Worm (Caenorhabditis elegans): Measurements from ENCODE around the gene lyst-1.
A peak's percentile ranks its signal among the peaks of the same experiment; 100 is the strongest.

lyst-1 gene

ce11 chrX:12184393-12184792 is 43.4 kb upstream of the lyst-1 start (continued):
- TF ChIP-seq nhr-76 (tag; optimal IDR thresholded peaks at IDR 0.05) (no peak), jun-1 (tag; optimal IDR thresholded peaks at IDR 0.05) (no peak), elt-3 (tag; optimal IDR thresholded peaks at IDR 0.05) (no peak), rnt-1 (tag; optimal IDR thresholded peaks at IDR 0.05) (no peak), mab-9 (GFP tag; IDR thresholded peaks at IDR 0.05) (no peak), unc-98 (GFP tag; IDR thresholded peaks at IDR 0.05) (no peak), unc-30 (tag; optimal IDR thresholded peaks at IDR 0.05) (no peak), pqm-1 (tag; optimal IDR thresholded peaks at IDR 0.05) (no peak), zag-1 (tag; optimal IDR thresholded peaks at IDR 0.05) (no peak), egl-13 (tag; optimal IDR thresholded peaks at IDR 0.05) (no peak)

ce11 chrX:12182684-12183477 is 41.9 kb upstream of the lyst-1 start:
- TF ChIP-seq sup-37 (GFP tag; optimal IDR thresholded peaks at IDR 0.05) (no peak), lin-35 (GFP tag; optimal IDR thresholded peaks at IDR 0.05) (no peak), tlp-1 (tag; optimal IDR thresholded peaks at IDR 0.05) (no peak), nhr-90 (tag; optimal IDR thresholded peaks at IDR 0.05; ENCODE audit: poor library complexity) (no peak), skn-1 (tag; optimal IDR thresholded peaks at IDR 0.05) (no peak), zip-4 (GFP tag; optimal IDR thresholded peaks at IDR 0.05) (no peak), unc-86 (tag; optimal IDR thresholded peaks at IDR 0.05) (peak; percentile 12), elt-2 (tag; optimal IDR thresholded peaks at IDR 0.05) (no peak), ceh-63 (GFP tag; optimal IDR thresholded peaks at IDR 0.05) (no peak), nhr-237 (tag; optimal IDR thresholded peaks at IDR 0.05) (no peak), elt-3 (tag; optimal IDR thresholded peaks at IDR 0.05) (no peak), mdl-1 (tag; optimal IDR thresholded peaks at IDR 0.05) (no peak), lin-39 (tag; optimal IDR thresholded peaks at IDR 0.05) (no peak), ceh-82 (tag; optimal IDR thresholded peaks at IDR 0.05) (no peak), ceh-90 (tag; optimal IDR thresholded peaks at IDR 0.05) (no peak), hlh-17 (GFP tag; optimal IDR thresholded peaks at IDR 0.05; ENCODE audit: borderline replicate concordance) (no peak), lin-14 (GFP tag; optimal IDR thresholded peaks at IDR 0.05) (peak; percentile 58), fos-1 (tag; optimal IDR thresholded peaks at IDR 0.05) (no peak), unc-62 (GFP tag; optimal IDR thresholded peaks at IDR 0.05) (no peak), hlh-4 (tag; optimal IDR thresholded peaks at IDR 0.05) (no peak), pqm-1 (tag; optimal IDR thresholded peaks at IDR 0.05) (no peak), aly-2 (tag; optimal IDR thresholded peaks at IDR 0.05) (no peak), fkh-4 (tag; optimal IDR thresholded peaks at IDR 0.05; ENCODE audit: borderline replicate concordance) (peak; percentile 76), lin-13 (GFP tag; optimal IDR thresholded peaks at IDR 0.05) (no peak), isw-1 (GFP tag; IDR thresholded peaks at IDR 0.05) (no peak), nhr-47 (tag; optimal IDR thresholded peaks at IDR 0.05) (no peak), lir-3 (tag; optimal IDR thresholded peaks at IDR 0.05; ENCODE audit: poor library complexity) (no peak), mef-2 (tag; optimal IDR thresholded peaks at IDR 0.05) (no peak), vab-15 (tag; optimal IDR thresholded peaks at IDR 0.05) (no peak), hpl-2 (GFP tag; optimal IDR thresholded peaks at IDR 0.05) (no peak), xbp-1 (tag; optimal IDR thresholded peaks at IDR 0.05) (no peak), ceh-8 (GFP tag; optimal IDR thresholded peaks at IDR 0.05) (no peak), lsy-2 (tag; optimal IDR thresholded peaks at IDR 0.05) (peak in 1 of 2 experiments; percentile 2), dsc-1 (tag; optimal IDR thresholded peaks at IDR 0.05) (peak; percentile 96), nhr-71 (tag; optimal IDR thresholded peaks at IDR 0.05) (peak; percentile 14), efl-1 (optimal IDR thresholded peaks at IDR 0.05) (no peak), efl-1 (GFP tag; optimal IDR thresholded peaks at IDR 0.05 in 1 of 2) (peak in 1 of 2 experiments; percentile 50), Y116A8C.19 (tag; optimal IDR thresholded peaks at IDR 0.05; ENCODE audit: borderline replicate concordance) (no peak), fkh-8 (tag; optimal IDR thresholded peaks at IDR 0.05) (no peak), irx-1 (tag; optimal IDR thresholded peaks at IDR 0.05) (no peak), ces-1 (GFP tag; optimal IDR thresholded peaks at IDR 0.05) (no peak), alr-1 (tag; optimal IDR thresholded peaks at IDR 0.05; ENCODE audit: borderline replicate concordance) (no peak)
